Worm (Caenorhabditis elegans) whole organism, dauer: ENCODE data around the gene selt-1.1.

ENCODE experiments used
- unc-62 ChIP-seq: sonication (generic microtip); optimal IDR thresholded peaks from 2 replicates; lab custom pipeline; 2017; ENCODE audit warnings: missing biosample characterization, missing genetic modification reagents, missing genetic modification characterization

Gene selt-1.1

DNA sequence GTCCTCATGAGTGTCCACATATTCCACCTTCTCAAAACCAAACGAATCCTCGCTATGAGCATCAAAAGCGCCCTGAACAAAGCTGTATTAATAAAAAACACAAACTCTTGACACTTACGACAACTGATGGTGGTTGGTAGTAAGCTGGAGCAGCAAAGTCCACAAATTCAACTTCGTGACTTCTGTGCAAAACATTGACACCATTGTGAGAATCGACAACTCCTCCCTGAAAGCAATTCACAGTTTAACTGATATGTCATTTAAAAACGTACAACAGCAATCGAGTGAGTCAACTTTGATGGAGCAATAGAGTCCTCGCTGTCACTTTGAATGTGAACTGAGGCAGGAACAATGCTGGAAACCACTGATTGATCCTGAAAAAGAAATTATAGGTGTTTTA is 28.9 kb downstream of the selt-1.1 start:
- no peak for TF ChIP-seq unc-62 (GFP tag; lab: Kevin White, UChicago)

DNA sequence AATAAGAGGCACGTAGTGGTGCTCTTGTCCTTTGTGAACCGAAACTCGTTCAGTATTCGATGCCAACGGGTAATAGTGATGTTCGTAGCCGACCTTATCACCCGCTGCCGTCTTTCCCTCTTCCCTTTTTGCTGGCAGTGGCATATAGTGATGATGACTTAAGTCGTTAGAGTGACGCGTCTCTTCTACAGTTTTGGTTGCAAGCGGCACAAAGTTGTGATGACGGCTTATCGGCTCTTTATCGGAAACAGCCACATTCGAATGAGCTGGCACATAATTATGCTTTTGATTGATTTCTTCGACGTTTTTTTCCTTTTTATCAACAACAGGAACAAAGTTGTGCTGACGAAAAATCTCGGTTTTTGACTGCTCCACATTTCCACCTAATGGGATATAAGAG is 30.9 kb downstream of the selt-1.1 start:
- no peak for TF ChIP-seq unc-62 (GFP tag; lab: Kevin White, UChicago)

DNA sequence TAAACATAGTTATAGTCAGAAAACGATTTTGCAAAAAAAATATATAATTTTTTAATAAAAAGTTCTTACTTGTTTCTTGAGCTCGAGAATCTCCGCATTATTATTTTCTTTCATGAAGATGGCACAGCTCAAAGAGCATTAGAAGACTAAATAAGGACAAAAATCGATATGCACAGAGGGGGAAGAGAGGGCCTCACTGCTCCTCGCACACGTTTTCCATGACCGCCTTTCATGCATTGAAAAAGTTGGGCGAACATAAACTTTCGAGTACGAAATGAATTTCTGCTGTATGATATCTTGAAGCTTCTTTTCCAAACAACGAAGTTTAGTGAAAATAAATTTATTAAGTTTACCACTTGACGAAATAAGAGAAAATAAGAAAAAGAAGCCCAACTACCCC is 35.1 kb downstream of the selt-1.1 start, which contains the start of gene ccdc-149:
TSS of gene ccdc-149 (minus strand) at position 221 of the 400 bp plus-strand sequence.
- no peak for TF ChIP-seq unc-62 (GFP tag; lab: Kevin White, UChicago)

DNA sequence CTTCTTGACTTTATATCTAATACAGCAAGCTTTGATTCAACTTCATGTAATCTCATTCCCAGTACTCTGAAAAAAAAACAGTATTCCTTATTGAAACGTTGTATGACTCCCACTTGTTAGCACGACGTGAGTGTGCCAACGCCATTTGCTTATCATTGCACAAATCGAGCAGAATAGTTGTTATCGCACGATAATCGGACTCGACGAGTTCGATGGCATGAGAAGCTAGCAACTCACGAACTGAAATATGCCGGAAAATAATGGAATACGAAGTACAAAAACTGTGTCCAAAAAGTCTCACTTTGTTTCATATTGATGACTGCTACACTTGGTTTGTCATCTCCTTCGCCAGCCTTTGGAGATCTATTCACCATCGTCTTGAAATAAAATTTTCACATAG is 36.7 kb downstream of the selt-1.1 start:
- TF ChIP-seq unc-62 (GFP tag; lab: Kevin White, UChicago): no peak

DNA sequence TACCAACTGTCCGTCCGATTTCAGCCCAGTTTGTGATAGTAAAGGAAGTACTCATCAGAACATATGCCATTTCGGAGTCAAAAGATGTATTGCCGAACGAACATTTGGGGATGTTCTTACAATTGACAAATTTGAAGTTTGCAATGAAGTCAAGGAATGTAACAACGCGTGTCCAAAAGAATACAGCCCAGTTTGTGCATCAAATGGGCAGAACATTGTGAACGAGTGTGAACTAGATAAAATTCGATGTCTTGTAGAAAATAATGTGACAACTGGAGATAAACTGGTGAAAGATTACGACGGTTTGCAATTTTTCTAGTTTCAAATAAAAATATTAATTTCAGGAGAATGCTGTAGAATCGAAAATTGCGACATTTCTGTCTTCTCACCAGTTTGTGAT is 38.5 kb downstream of the selt-1.1 start:
- no peak for TF ChIP-seq unc-62 (GFP tag; lab: Kevin White, UChicago)

DNA sequence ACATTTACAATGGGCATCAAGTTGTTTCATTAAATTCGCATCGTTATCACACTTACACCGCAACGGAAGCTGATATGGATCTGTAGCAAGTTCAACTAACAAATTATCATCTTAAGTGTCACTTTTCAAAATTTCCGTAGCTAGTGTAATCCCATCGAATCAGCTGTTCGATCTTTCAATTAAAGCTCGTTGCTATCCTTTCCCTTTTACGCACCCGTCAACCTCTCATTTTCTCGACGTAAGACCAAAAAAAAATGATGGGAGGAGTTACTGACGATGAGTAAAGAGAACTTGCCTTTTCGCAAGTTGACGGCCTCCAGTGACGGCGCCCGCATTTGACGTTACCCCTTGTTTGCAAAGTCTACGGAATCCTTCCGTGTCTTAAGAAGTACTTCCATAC is 44.3 kb downstream of the selt-1.1 start, which contains the start of gene F29G6.1:
TSS of gene F29G6.1 (plus strand) at position 301 of the 400 bp plus-strand sequence.
- TF ChIP-seq unc-62 (GFP tag; lab: Kevin White, UChicago): no peak

DNA sequence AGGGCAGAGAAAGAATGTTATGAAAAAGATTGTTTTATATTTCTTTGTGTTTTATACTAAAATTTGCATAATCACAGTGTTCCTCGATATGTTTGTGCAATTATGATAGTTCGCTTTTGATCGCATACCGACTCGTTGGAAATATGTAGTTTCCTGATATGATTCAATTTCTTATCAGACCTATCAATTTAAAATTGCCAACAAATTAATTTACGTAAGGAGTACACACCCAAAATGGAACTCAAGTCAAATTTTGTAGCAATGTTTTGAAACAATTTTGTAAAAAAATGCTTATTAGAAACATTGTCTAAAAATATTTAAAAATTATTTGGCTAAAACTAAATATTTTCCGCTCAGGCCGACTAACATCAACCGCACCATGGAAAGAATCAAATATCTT is 45.7 kb downstream of the selt-1.1 start:
- no peak for TF ChIP-seq unc-62 (GFP tag; lab: Kevin White, UChicago)

DNA sequence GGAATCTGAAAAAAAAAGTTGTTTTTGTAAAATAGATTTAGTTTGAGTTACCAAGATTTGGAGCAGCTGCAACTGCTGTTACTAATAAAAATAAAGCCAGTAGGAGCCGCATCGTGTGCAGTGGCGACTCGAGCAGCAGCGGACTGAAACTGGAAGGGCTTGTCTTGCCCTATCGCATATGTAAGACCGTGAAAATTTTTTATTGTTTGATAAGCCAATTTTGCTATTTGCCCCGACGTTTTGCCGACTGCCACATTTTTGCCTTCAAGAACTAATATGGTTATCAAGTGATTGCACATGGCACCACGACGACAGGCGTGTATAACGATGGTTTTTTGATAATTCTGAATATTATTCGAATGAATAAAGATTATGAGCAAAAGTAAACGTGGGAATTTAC is 46.6 kb downstream of the selt-1.1 start, which contains the start of gene T25C12.3:
TSS of gene T25C12.3 (minus strand) at position 262 of the 400 bp plus-strand sequence.
- no peak for TF ChIP-seq unc-62 (GFP tag; lab: Kevin White, UChicago)

DNA sequence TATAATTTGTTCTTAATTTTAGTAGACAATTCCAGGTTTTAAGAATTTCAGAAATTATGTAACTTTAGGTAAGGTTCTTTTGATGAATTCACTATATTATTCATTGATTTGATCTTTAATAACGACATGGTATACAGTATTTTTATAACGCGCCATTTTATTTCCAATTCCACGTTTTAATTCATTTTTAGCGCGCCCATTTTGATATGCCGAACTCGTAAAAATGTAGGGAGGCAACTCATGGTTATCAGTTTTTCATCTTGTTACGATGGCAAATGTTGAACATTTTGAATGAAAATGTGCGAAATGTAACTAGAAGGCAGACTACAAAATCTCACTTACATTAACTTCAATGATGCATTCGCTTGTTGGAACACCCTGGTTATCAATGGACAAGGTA is 47.4 kb downstream of the selt-1.1 start:
- no peak for TF ChIP-seq unc-62 (GFP tag; lab: Kevin White, UChicago)
